Worm (Caenorhabditis elegans) whole organism, young adult: Measurements from ENCODE around the gene nhr-78.

ENCODE experiments used
- B0019.2 ChIP-seq: fragments of 200-800 bp; sonication (Bioruptor generic); conservative IDR thresholded peaks from 2 replicates; pipeline ENCODE4 v1.3.6; 2022; ENCODE audit warnings: missing genetic modification reagents, missing genetic modification characterization, missing compliant biosample characterization
- B0261.1 ChIP-seq: sonication (generic microtip); optimal IDR thresholded peaks from 2 replicates; lab custom pipeline; 2016; ENCODE audit warnings: mild to moderate bottlenecking, missing genetic modification characterization, moderate library complexity, missing compliant biosample characterization
- C17E4.6 ChIP-seq: fragments of 200-800 bp; sonication (Bioruptor generic); IDR thresholded peaks from 2 replicates; pipeline ENCODE4 v1.3.6; 2022; ENCODE audit warnings: missing genetic modification reagents, missing genetic modification characterization, missing compliant biosample characterization
- F23B12.7 ChIP-seq: sonication (generic microtip); optimal IDR thresholded peaks from 2 replicates; lab custom pipeline; 2017; ENCODE audit warnings: missing genetic modification characterization, mild to moderate bottlenecking, missing compliant biosample characterization, antibody characterized with exemption, moderate library complexity; ENCODE audit not compliant: insufficient read depth
- F33H1.4 ChIP-seq: fragments of 200-800 bp; sonication (Bioruptor generic); IDR thresholded peaks from 2 replicates; pipeline ENCODE4 v1.3.6; 2022; ENCODE audit warnings: missing genetic modification reagents, missing genetic modification characterization, missing compliant biosample characterization
- F52B5.7 ChIP-seq: sonication (generic microtip); optimal IDR thresholded peaks from 2 replicates; lab custom pipeline; 2016; ENCODE audit warnings: mild to moderate bottlenecking, missing genetic modification characterization, missing compliant biosample characterization
- K11D2.4 ChIP-seq: fragments of 200-800 bp; sonication (Bioruptor generic); IDR thresholded peaks from 2 replicates; pipeline ENCODE4 v1.3.6; 2022; ENCODE audit warnings: missing genetic modification reagents, missing genetic modification characterization, missing compliant biosample characterization
- Y67H2A.10 ChIP-seq: fragments of 200-800 bp; sonication (Bioruptor generic); conservative IDR thresholded peaks from 2 replicates; pipeline ENCODE4 v1.3.6; 2022; ENCODE audit warnings: missing genetic modification reagents, missing genetic modification characterization, missing compliant biosample characterization
- akir-1 ChIP-seq: fragments of 200-800 bp; sonication (Bioruptor generic); optimal IDR thresholded peaks from 2 replicates; lab custom pipeline; 2018; ENCODE audit warnings: mild to moderate bottlenecking, missing genetic modification characterization, moderate library complexity, missing compliant biosample characterization
- attf-6 ChIP-seq: fragments of 200-800 bp; sonication (Bioruptor generic); IDR thresholded peaks from 2 replicates; pipeline ENCODE4 v1.3.6; 2022; ENCODE audit warnings: missing genetic modification reagents, missing genetic modification characterization, missing compliant biosample characterization
- bed-2 ChIP-seq: fragments of 200-800 bp; sonication (Bioruptor generic); IDR thresholded peaks from 2 replicates; pipeline ENCODE4 v1.3.6; 2022; ENCODE audit warnings: missing genetic modification reagents, missing genetic modification characterization, missing compliant biosample characterization
- cebp-1 ChIP-seq, 2 experiments: fragments of 200-800 bp in 1 of 2; sonication (Bioruptor generic) in 1 of 2; sonication (generic microtip) in 1 of 2; IDR thresholded peaks in 1 of 2; optimal IDR thresholded peaks in 1 of 2; 2 replicates each; pipeline versions ENCODE4 v1.3.6 to Lab custom; 2017 to 2022; ENCODE audit warnings: missing compliant biosample characterization in 2 of 2, missing genetic modification characterization in 2 of 2, mild to moderate bottlenecking in 1 of 2, missing genetic modification reagents in 1 of 2, moderate library complexity in 1 of 2
- ceh-40 ChIP-seq: fragments of 200-800 bp; sonication (Bioruptor generic); IDR thresholded peaks from 2 replicates; pipeline ENCODE4 v1.3.6; 2022; ENCODE audit warnings: missing genetic modification characterization, missing compliant biosample characterization
- ceh-79 ChIP-seq: sonication (generic microtip); optimal IDR thresholded peaks from 2 replicates; lab custom pipeline; 2017; ENCODE audit warnings: mild to moderate bottlenecking, missing genetic modification characterization, missing compliant biosample characterization
- ceh-91 ChIP-seq: fragments of 200-800 bp; sonication (Bioruptor generic); IDR thresholded peaks from 2 replicates; pipeline ENCODE4 v1.3.6; 2022; ENCODE audit warnings: missing genetic modification reagents, missing genetic modification characterization, missing compliant biosample characterization
- die-1 ChIP-seq: sonication (generic microtip); optimal IDR thresholded peaks from 2 replicates; lab custom pipeline; 2016; ENCODE audit warnings: missing genotype, mild to moderate bottlenecking, missing genetic modification characterization, missing compliant biosample characterization
- dox-1 ChIP-seq: fragments of 200-800 bp; sonication (Bioruptor generic); IDR thresholded peaks from 2 replicates; pipeline ENCODE4 v1.3.6; 2022; ENCODE audit warnings: missing genetic modification reagents, missing genetic modification characterization, missing compliant biosample characterization
- dpl-1 ChIP-seq: fragments of 150-350 bp; optimal IDR thresholded peaks from 2 replicates; lab custom pipeline; 2014; ENCODE audit warnings: missing biosample characterization, missing genetic modification reagents, missing genetic modification characterization
- egrh-3 ChIP-seq: fragments of 200-800 bp; sonication (Bioruptor generic); IDR thresholded peaks from 2 replicates; pipeline ENCODE4 v1.3.6; 2022; ENCODE audit warnings: missing genetic modification reagents, missing genetic modification characterization, missing compliant biosample characterization
- ets-4 ChIP-seq: fragments of 200-800 bp; sonication (Bioruptor generic); optimal IDR thresholded peaks from 2 replicates; lab custom pipeline; 2018; ENCODE audit warnings: mild to moderate bottlenecking, missing genetic modification characterization, missing compliant biosample characterization
- gei-17 ChIP-seq: fragments of 200-800 bp; sonication (Bioruptor generic); optimal IDR thresholded peaks from 2 replicates; lab custom pipeline; 2018; ENCODE audit warnings: mild to moderate bottlenecking, missing genetic modification characterization, missing compliant biosample characterization
- hmg-20 ChIP-seq: fragments of 200-800 bp; sonication (Bioruptor generic); IDR thresholded peaks from 2 replicates; pipeline ENCODE4 v1.3.6; 2022; ENCODE audit warnings: missing genetic modification reagents, missing genetic modification characterization, missing compliant biosample characterization
- let-607 ChIP-seq, 2 experiments: fragments of 200-800 bp in 1 of 2; sonication (Bioruptor generic) in 1 of 2; sonication (generic microtip) in 1 of 2; optimal IDR thresholded peaks; 2 replicates each; lab custom pipeline; 2016 to 2018; ENCODE audit warnings: mild to moderate bottlenecking in 2 of 2, missing compliant biosample characterization in 2 of 2, missing genetic modification characterization in 2 of 2, moderate library complexity in 2 of 2, missing genotype in 1 of 2
- lin-26 ChIP-seq: fragments of 200-800 bp; sonication (Bioruptor generic); IDR thresholded peaks from 2 replicates; pipeline ENCODE4 v1.3.6; 2022; ENCODE audit warnings: missing genetic modification reagents, missing genetic modification characterization, missing compliant biosample characterization
- lin-54 ChIP-seq: fragments of 200-800 bp; sonication (Bioruptor generic); optimal IDR thresholded peaks from 2 replicates; lab custom pipeline; 2018; ENCODE audit warnings: mild to moderate bottlenecking, missing genetic modification characterization, missing compliant biosample characterization
- lsl-1 ChIP-seq: fragments of 200-800 bp; sonication (Bioruptor generic); optimal IDR thresholded peaks from 2 replicates; lab custom pipeline; 2018; ENCODE audit warnings: mild to moderate bottlenecking, missing genetic modification characterization, moderate library complexity, missing compliant biosample characterization
- madf-6 ChIP-seq: fragments of 200-800 bp; sonication (Bioruptor generic); IDR thresholded peaks from 2 replicates; pipeline ENCODE4 v1.3.6; 2022; ENCODE audit warnings: missing genetic modification reagents, missing genetic modification characterization, missing compliant biosample characterization
- mes-4 ChIP-seq: sonication (generic microtip); optimal IDR thresholded peaks from 2 replicates; lab custom pipeline; 2016; ENCODE audit warnings: missing genotype, missing genetic modification characterization, missing compliant biosample characterization
- mxl-1 ChIP-seq: sonication (generic microtip); optimal IDR thresholded peaks from 2 replicates; lab custom pipeline; 2016; ENCODE audit warnings: missing genetic modification characterization, missing compliant biosample characterization
- nfyb-1 ChIP-seq: fragments of 200-800 bp; sonication (Bioruptor generic); IDR thresholded peaks from 2 replicates; pipeline ENCODE4 v1.3.6; 2022; ENCODE audit warnings: missing genetic modification reagents, missing genetic modification characterization, missing compliant biosample characterization
- nhr-27 ChIP-seq: fragments of 200-800 bp; sonication (Bioruptor generic); optimal IDR thresholded peaks from 2 replicates; lab custom pipeline; 2018; ENCODE audit warnings: mild to moderate bottlenecking, missing genetic modification characterization, moderate library complexity, missing compliant biosample characterization
- rcor-1 ChIP-seq: fragments of 200-800 bp; sonication (Bioruptor generic); IDR thresholded peaks from 2 replicates; pipeline ENCODE4 v1.3.6; 2022; ENCODE audit warnings: missing genetic modification reagents, missing genetic modification characterization, missing compliant biosample characterization
- rec-8 ChIP-seq, 2 experiments: sonication (generic microtip); optimal IDR thresholded peaks; 2 replicates each; lab custom pipeline; 2016; ENCODE audit warnings: mild to moderate bottlenecking in 2 of 2, missing genetic modification characterization in 2 of 2, missing genetic modification reagents in 2 of 2, missing genotype in 2 of 2, missing biosample characterization in 1 of 2, missing compliant biosample characterization in 1 of 2, moderate library complexity in 1 of 2
- rpc-1 ChIP-seq, 2 experiments: fragments of 150-350 bp in 1 of 2; sonication (generic microtip) in 1 of 2; optimal IDR thresholded peaks; 2 replicates each; lab custom pipeline; 2014 to 2018; ENCODE audit warnings: missing biosample characterization in 1 of 2, missing genetic modification characterization in 1 of 2, missing genetic modification reagents in 1 of 2, missing genotype in 1 of 2
- sea-2 ChIP-seq: fragments of 200-800 bp; sonication (Bioruptor generic); IDR thresholded peaks from 2 replicates; pipeline ENCODE4 v1.3.6; 2022; ENCODE audit warnings: missing genetic modification characterization, missing compliant biosample characterization
- snpc-3.4 ChIP-seq: sonication (generic microtip); optimal IDR thresholded peaks from 2 replicates; lab custom pipeline; 2017; ENCODE audit warnings: missing genetic modification characterization, mild to moderate bottlenecking, missing compliant biosample characterization, antibody characterized with exemption, moderate library complexity, missing genotype, missing genetic modification reagents
- snpc-4 ChIP-seq, 5 experiments: fragments of 150-350 bp in 1 of 5; sonication (generic microtip) in 4 of 5; optimal IDR thresholded peaks; 2 replicates each; lab custom pipeline; 2014 to 2018; ENCODE audit warnings: missing genetic modification characterization in 5 of 5, missing biosample characterization in 3 of 5, antibody characterized with exemption in 2 of 5, mild to moderate bottlenecking in 2 of 5, missing compliant biosample characterization in 2 of 5, missing genotype in 2 of 5, moderate library complexity in 2 of 5, missing genetic modification reagents in 1 of 5
- somi-1 ChIP-seq: fragments of 200-800 bp; sonication (Bioruptor generic); optimal IDR thresholded peaks from 2 replicates; lab custom pipeline; 2018; ENCODE audit warnings: mild to moderate bottlenecking, missing genetic modification characterization, missing compliant biosample characterization
- sptf-2 ChIP-seq: fragments of 200-800 bp; sonication (Bioruptor generic); optimal IDR thresholded peaks from 2 replicates; lab custom pipeline; 2018; ENCODE audit warnings: mild to moderate bottlenecking, missing genetic modification characterization, missing compliant biosample characterization
- xnd-1 ChIP-seq: sonication (generic microtip); optimal IDR thresholded peaks from 2 replicates; lab custom pipeline; 2016; ENCODE audit warnings: missing genotype, missing genetic modification reagents, missing genetic modification characterization, missing compliant biosample characterization
- zfh-2 ChIP-seq: fragments of 200-800 bp; sonication (Bioruptor generic); conservative IDR thresholded peaks from 2 replicates; pipeline ENCODE4 v1.3.6; 2022; ENCODE audit warnings: missing genetic modification reagents, missing genetic modification characterization, missing compliant biosample characterization
- zim-3 ChIP-seq: sonication (generic microtip); optimal IDR thresholded peaks from 2 replicates; lab custom pipeline; 2017; ENCODE audit warnings: mild to moderate bottlenecking, missing genetic modification characterization, moderate library complexity, missing compliant biosample characterization
- ztf-18 ChIP-seq: sonication (generic microtip); optimal IDR thresholded peaks from 2 replicates; lab custom pipeline; 2016; ENCODE audit warnings: missing genotype, mild to moderate bottlenecking, missing genetic modification characterization, missing compliant biosample characterization
- ztf-22 ChIP-seq: fragments of 200-800 bp; sonication (Bioruptor generic); optimal IDR thresholded peaks from 2 replicates; lab custom pipeline; 2018; ENCODE audit warnings: mild to moderate bottlenecking, missing genetic modification characterization, moderate library complexity, missing compliant biosample characterization

The nhr-78 gene

DNA sequence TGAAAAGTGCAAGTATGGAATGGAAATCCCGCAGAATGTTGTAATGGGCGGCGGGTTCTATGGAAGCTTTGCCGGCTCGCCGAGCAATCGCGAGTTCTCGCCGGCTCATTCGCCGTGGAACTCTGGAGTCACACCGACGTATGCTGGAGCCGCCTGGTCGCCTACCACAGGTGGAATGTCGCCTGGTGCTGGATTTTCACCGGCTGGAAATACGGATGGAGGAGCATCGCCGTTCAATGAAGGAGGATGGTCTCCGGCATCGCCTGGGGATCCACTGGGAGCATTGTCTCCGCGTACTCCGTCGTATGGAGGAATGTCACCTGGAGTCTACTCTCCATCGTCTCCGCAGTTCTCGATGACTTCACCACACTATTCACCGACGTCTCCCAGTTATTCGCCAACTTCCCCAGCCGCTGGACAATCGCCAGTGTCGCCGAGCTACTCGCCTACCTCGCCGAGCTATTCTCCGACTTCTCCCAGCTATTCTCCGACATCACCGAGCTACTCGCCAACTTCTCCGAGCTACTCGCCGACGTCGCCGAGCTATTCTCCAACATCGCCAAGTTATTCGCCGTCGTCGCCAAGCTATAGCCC lies 22.6 kb downstream of the nhr-78 start:
- TF ChIP-seq ztf-18 (tag; lab: Kevin White, UChicago), result no peak
- TF ChIP-seq zfh-2 (GFP tag; lab: Robert Waterston, UW), result peak; percentile 67
- no peak for TF ChIP-seq lin-26 (GFP tag; lab: Robert Waterston, UW)
- no peak for TF ChIP-seq ets-4 (GFP tag; lab: Kevin White, UChicago)
- peak; percentile 54; the same call in 1 of the 2 replicates for TF ChIP-seq egrh-3 (GFP tag; lab: Robert Waterston, UW)
- TF ChIP-seq akir-1, result no peak
- TF ChIP-seq die-1 (tag; lab: Kevin White, UChicago), result no peak
- TF ChIP-seq snpc-4 (GFP tag; optimal IDR thresholded peaks at IDR 0.05; lab: Kevin White, UChicago), result no peak
- TF ChIP-seq snpc-4 (tag; optimal IDR thresholded peaks at IDR 0.05; lab: Kevin White, UChicago), result no peak
- no peak for TF ChIP-seq rpc-1 (optimal IDR thresholded peaks at IDR 0.05; lab: Kevin White, UChicago)
- no peak for TF ChIP-seq rpc-1 (tag; optimal IDR thresholded peaks at IDR 0.05; lab: Kevin White, UChicago)
- TF ChIP-seq gei-17, result no peak
- no peak for TF ChIP-seq ceh-79 (tag; lab: Kevin White, UChicago)
- TF ChIP-seq sptf-2 (GFP tag; lab: Kevin White, UChicago), result peak; percentile 16
- TF ChIP-seq bed-2 (GFP tag; lab: Robert Waterston, UW), result no peak
- TF ChIP-seq ceh-91 (GFP tag; lab: Robert Waterston, UW), result no peak
- TF ChIP-seq ztf-22 (GFP tag; lab: Kevin White, UChicago), result no peak

DNA sequence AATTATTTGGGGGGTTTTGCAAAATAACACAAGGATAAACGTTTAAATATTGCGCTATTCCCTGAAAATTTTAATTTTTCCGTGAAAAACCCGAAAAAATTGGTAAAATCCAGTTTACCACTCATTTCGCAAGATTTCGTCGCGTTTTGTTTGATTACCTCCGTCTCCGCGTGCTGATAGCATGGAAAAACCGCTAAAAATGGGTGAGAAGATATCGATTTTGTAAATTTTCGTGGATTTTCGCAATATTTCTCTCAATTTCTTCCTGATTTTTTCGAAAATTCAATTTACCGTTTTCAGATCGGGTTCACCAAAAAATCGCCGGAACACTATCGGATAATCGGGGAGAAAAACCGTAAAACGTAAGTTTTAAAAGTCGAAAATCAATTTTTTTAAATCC lies 29.9 kb downstream of the nhr-78 start, which contains the start of gene ama-1:
ama-1 (plus strand) TSS at position 301 of the 400 bp plus-strand sequence.
- no peak for TF ChIP-seq zim-3 (tag; lab: Kevin White, UChicago)
- TF ChIP-seq lsl-1, result peak; percentile 2
- no peak for TF ChIP-seq K11D2.4 (GFP tag; lab: Robert Waterston, UW)
- no peak for TF ChIP-seq mxl-1 (tag; lab: Kevin White, UChicago)
- no peak for TF ChIP-seq hmg-20 (GFP tag; lab: Robert Waterston, UW)
- TF ChIP-seq B0261.1, result no peak
- no peak for TF ChIP-seq attf-6 (GFP tag; lab: Robert Waterston, UW)
- no peak for TF ChIP-seq mes-4 (tag; lab: Kevin White, UChicago)
- no peak for TF ChIP-seq let-607 (tag; optimal IDR thresholded peaks at IDR 0.05; lab: Kevin White, UChicago)
- TF ChIP-seq cebp-1 (GFP tag; IDR thresholded peaks at IDR 0.05; lab: Robert Waterston, UW), result no peak
- TF ChIP-seq cebp-1 (tag; optimal IDR thresholded peaks at IDR 0.05; lab: Kevin White, UChicago), result peak; percentile 72
- TF ChIP-seq C17E4.6 (GFP tag; lab: Robert Waterston, UW), result no peak
- TF ChIP-seq rcor-1 (GFP tag; lab: Robert Waterston, UW), result no peak
- TF ChIP-seq somi-1 (GFP tag; lab: Kevin White, UChicago), result no peak
- TF ChIP-seq nfyb-1, result no peak
- no peak for TF ChIP-seq die-1 (tag; lab: Kevin White, UChicago)
- no peak for TF ChIP-seq xnd-1 (tag; lab: Kevin White, UChicago)
- TF ChIP-seq nhr-27 (tag; lab: Kevin White, UChicago), result no peak
- TF ChIP-seq, all 124 proteins: peak for 2

DNA sequence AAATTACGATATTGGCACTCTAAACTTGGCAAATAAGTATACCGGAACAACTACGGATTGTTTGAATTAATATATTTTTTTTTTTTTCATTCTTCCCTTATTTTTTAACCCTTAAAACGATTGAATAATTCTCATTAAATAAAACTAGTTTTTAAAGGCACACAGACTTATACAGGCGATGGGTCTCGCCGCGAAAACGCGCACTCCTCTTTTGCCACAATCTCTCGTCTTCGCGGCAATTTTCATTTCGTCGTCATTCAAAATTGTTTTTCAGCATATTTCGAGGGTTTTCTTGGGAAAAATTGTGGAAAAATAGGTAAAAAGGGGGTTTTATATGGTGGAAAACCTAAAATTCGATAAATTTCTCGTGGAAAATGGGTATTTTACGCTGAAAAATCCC lies 30.3 kb downstream of the nhr-78 start:
- peak; percentile 54 for TF ChIP-seq lsl-1
- TF ChIP-seq dpl-1 (GFP tag; lab: Kevin White, UChicago), result peak; percentile 32
- TF ChIP-seq F52B5.7 (tag; lab: Kevin White, UChicago), result no peak
- TF ChIP-seq sea-2 (GFP tag; lab: Robert Waterston, UW), result no peak
- TF ChIP-seq rec-8 (tag; optimal IDR thresholded peaks at IDR 0.05; lab: Kevin White, UChicago), result no peak
- TF ChIP-seq dox-1 (GFP tag; lab: Robert Waterston, UW), result peak; percentile 76
- peak; percentile 90 for TF ChIP-seq F33H1.4 (GFP tag; lab: Robert Waterston, UW)
- no peak for TF ChIP-seq B0019.2
- no peak for TF ChIP-seq mxl-1 (tag; lab: Kevin White, UChicago)
- peak; percentile 20 for TF ChIP-seq F23B12.7
- peak; percentile 67 for TF ChIP-seq madf-6
- TF ChIP-seq Y67H2A.10 (GFP tag; lab: Robert Waterston, UW), result no peak
- no peak for TF ChIP-seq ceh-40 (GFP tag; lab: Robert Waterston, UW)
- TF ChIP-seq snpc-3.4 (tag; lab: Kevin White, UChicago), result no peak
- TF ChIP-seq lin-54 (GFP tag; lab: Kevin White, UChicago), result peak; percentile 38
